Worm (Caenorhabditis elegans) whole organism, midembryonic: ENCODE measurements around the gene C05D9.3.

Experiments
- T22C8.4 ChIP-seq: fragments of 200-800 bp; sonication (Bioruptor generic); IDR thresholded peaks from 2 replicates; pipeline ENCODE4 v1.3.6; 2022; ENCODE audit warnings: missing genetic modification characterization, missing compliant biosample characterization
- cog-1 ChIP-seq: sonication (generic microtip); optimal IDR thresholded peaks from 2 replicates; lab custom pipeline; 2016; ENCODE audit warnings: missing genetic modification characterization, missing compliant biosample characterization
- flt-1 ChIP-seq: fragments of 200-800 bp; sonication (Bioruptor generic); IDR thresholded peaks from 2 replicates; pipeline ENCODE4 v1.3.6; 2022; ENCODE audit warnings: missing genetic modification characterization, missing compliant biosample characterization
- klf-2 ChIP-seq: fragments of 200-800 bp; sonication (Bioruptor generic); conservative IDR thresholded peaks from 2 replicates; pipeline ENCODE4 v1.3.6; 2022; ENCODE audit warnings: missing genetic modification reagents, missing genetic modification characterization, missing compliant biosample characterization
- med-1 ChIP-seq: sonication (generic microtip); optimal IDR thresholded peaks from 2 replicates; lab custom pipeline; 2017; ENCODE audit warnings: missing genetic modification characterization, mild to moderate bottlenecking, missing compliant biosample characterization, antibody characterized with exemption, missing genetic modification reagents; ENCODE audit not compliant: insufficient read depth
- ztf-23 ChIP-seq: fragments of 200-800 bp; sonication (Bioruptor generic); IDR thresholded peaks from 2 replicates; pipeline ENCODE4 v1.3.6; 2022; ENCODE audit warnings: missing genetic modification reagents, missing genetic modification characterization, missing compliant biosample characterization
- ztf-29 ChIP-seq: fragments of 200-800 bp; sonication (Bioruptor generic); IDR thresholded peaks from 2 replicates; pipeline ENCODE4 v1.3.6; 2022; ENCODE audit warnings: missing genetic modification reagents, missing genetic modification characterization, missing compliant biosample characterization

DNA sequence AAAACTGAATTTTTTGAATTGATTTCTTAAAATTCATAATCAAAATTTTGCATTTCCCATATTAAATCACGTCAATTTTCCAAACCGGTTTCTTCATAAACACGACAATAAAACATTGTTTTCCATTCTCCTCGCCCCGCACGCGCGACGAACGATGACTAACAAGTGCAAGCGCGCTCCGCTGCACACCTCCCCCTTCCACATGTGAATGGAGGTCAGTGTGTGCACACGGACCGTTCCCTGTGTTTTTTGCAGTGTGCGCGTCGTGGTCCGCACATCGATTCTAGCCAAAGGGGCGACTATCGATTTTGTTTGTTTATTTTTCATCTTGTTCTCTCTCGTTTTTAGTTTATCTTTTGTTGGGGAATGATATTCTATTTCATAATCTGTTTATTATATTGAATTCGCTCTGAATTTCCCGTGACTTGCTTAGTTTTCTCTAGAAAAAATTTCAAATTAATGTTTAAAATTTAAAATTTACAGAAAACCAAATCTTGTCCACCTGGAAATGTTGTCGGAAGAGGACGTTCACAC, 16.9 kb downstream of the C05D9.3 start, which contains the start of gene snx-1:
- TF ChIP-seq ztf-29 (no peak), med-1 (GFP tag; lab: Kevin White, UChicago) (no peak), klf-2 (no peak), T22C8.4 (GFP tag; lab: Robert Waterston, UW) (no peak), ztf-23 (GFP tag; lab: Robert Waterston, UW) (no peak), cog-1 (no peak), flt-1 (GFP tag; lab: Robert Waterston, UW) (peak; percentile 52; the same call in 1 of the 2 replicates)
